Fruit fly (Drosophila melanogaster): ENCODE results near the gene Rack1.

The Rack1 gene

DNA sequence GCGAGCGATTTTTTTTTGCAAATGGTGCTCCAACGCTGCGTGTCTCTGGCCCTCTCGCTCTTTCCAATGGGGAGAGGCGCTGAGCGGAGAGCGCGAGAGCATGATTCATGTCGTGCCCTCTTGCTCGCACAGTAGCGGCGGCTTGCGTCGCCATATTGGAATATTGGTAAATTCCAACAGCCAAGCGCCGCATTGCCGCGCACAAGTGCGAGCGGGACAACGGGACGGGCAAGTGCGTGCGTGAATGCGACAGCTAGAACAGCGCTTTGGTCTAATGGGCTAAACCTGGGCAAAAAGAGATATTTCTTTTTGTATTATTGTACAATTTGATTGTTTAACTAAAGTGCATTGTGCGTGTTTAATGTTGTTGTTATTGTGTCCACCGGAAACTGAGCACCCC lies 1.1 kb upstream of the Rack1 start (continued):
- TF ChIP-seq CG16779 (tag; optimal IDR thresholded peaks at IDR 0.05) (peak; percentile 25), Lpt (GFP tag; optimal IDR thresholded peaks at IDR 0.05) (peak; percentile 31), Eip93F (GFP tag; optimal IDR thresholded peaks at IDR 0.05) (no peak), Eip75B (GFP tag; optimal IDR thresholded peaks at IDR 0.05) (peak; percentile 37), CG8119 (GFP tag; IDR thresholded peaks at IDR 0.05) (peak; percentile 29; the same call in 1 of the 3 replicates), CG32006 (GFP tag; optimal IDR thresholded peaks at IDR 0.05) (peak; percentile 40), Met (GFP tag; optimal IDR thresholded peaks at IDR 0.05) (peak; percentile 28), CG8632 (GFP tag; optimal IDR thresholded peaks at IDR 0.05) (no peak), lz (GFP tag; optimal IDR thresholded peaks at IDR 0.05) (no peak), Hr4 (GFP tag; optimal IDR thresholded peaks at IDR 0.05) (no peak), CG15336 (GFP tag; IDR thresholded peaks at IDR 0.05) (peak; percentile 53; the same call in 1 of the 2 replicates), CG11762 (GFP tag; optimal IDR thresholded peaks at IDR 0.05; ENCODE audit: insufficient read depth) (no peak), svp (GFP tag) (peak; percentile 76), CG11902 (GFP tag; optimal IDR thresholded peaks at IDR 0.05) (no peak), salr (GFP tag; optimal IDR thresholded peaks at IDR 0.05) (peak; percentile 20 to 23), CG8319 (GFP tag; optimal IDR thresholded peaks at IDR 0.05) (no peak), CG1621 (tag; optimal IDR thresholded peaks at IDR 0.05) (peak; percentile 8), Gug (GFP tag; IDR thresholded peaks at IDR 0.05) (peak; percentile 30; the same call in 1 of the 2 replicates), dsx (GFP tag; optimal IDR thresholded peaks at IDR 0.05; ENCODE audit: poor library complexity, severe bottlenecking) (peak; percentile 25), esn (GFP tag; optimal IDR thresholded peaks at IDR 0.05) (no peak)

DNA sequence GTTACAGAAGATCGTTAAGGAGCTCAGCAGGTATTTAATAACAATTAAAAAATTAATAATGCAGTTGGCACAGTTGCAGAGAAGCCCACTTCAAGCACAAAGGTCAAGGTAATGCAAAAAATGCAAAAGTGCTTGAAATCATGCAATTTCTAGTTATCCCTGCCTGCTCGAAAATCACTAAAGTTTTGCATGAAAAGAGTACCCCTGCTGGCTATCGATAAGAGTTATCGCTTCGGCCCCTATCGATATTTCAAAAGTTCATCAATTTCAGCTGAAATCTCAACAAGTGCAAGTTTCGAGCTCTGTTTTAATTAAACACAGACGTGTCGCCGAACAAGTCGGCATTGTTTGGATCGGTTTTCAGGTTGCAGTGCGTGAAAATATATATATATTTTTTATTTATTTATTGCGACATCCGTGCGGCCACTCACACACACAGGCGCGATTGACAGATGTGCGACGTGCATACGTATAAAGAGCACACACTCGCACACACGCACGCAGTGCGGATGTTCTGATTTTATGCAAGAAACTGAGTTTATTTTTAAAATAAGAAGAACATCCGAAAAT lies 5.8 kb downstream of the Rack1 start:
- no peak for TF ChIP-seq CG4318 (GFP tag; optimal IDR thresholded peaks at IDR 0.05)
- peak; percentile 52 for TF ChIP-seq achi (GFP tag; optimal IDR thresholded peaks at IDR 0.05)
- TF ChIP-seq acj6 (GFP tag; optimal IDR thresholded peaks at IDR 0.05): peak; percentile 28
- peak; percentile 64 for TF ChIP-seq CG6854 (GFP tag; optimal IDR thresholded peaks at IDR 0.05)
- TF ChIP-seq dac (GFP tag; optimal IDR thresholded peaks at IDR 0.05): no peak
- no peak for TF ChIP-seq spab (GFP tag; optimal IDR thresholded peaks at IDR 0.05)
- peak; percentile 63 for TF ChIP-seq lz (GFP tag; optimal IDR thresholded peaks at IDR 0.05)
- peak; percentile 51 for TF ChIP-seq pdm3 (GFP tag; optimal IDR thresholded peaks at IDR 0.05)
- no peak for TF ChIP-seq CG11294 (GFP tag; IDR thresholded peaks at IDR 0.05)
- no peak for TF ChIP-seq CG9139 (GFP tag; optimal IDR thresholded peaks at IDR 0.05)
- peak; percentile 36 to 63 for TF ChIP-seq ss (GFP tag; optimal IDR thresholded peaks at IDR 0.05)
- TF ChIP-seq net (GFP tag; optimal IDR thresholded peaks at IDR 0.05): peak; percentile 48
- no peak for TF ChIP-seq CG34406 (GFP tag; optimal IDR thresholded peaks at IDR 0.05)
- peak; percentile 49 for TF ChIP-seq CG8632 (GFP tag; optimal IDR thresholded peaks at IDR 0.05)
- TF ChIP-seq Ets21C (GFP tag; optimal IDR thresholded peaks at IDR 0.05): peak; percentile 46
- no peak for TF ChIP-seq fd85E (GFP tag; optimal IDR thresholded peaks at IDR 0.05)
- no peak for TF ChIP-seq CG6163 (GFP tag; IDR thresholded peaks at IDR 0.05)
- peak; percentile 29 for TF ChIP-seq CG6792 (GFP tag; optimal IDR thresholded peaks at IDR 0.05)
- TF ChIP-seq CG6808 (GFP tag; optimal IDR thresholded peaks at IDR 0.05): no peak
- peak; percentile 83 for TF ChIP-seq Eip78C (GFP tag)
- peak; percentile 66 for TF ChIP-seq CG31627 (GFP tag; optimal IDR thresholded peaks at IDR 0.05)
- TF ChIP-seq CG1621 (tag; optimal IDR thresholded peaks at IDR 0.05): no peak
- 0 out of 3 replicates have a peak, but pooled peaks have one; percentile 14 for TF ChIP-seq CG8119 (GFP tag; IDR thresholded peaks at IDR 0.05)
- no peak for TF ChIP-seq salr (GFP tag; optimal IDR thresholded peaks at IDR 0.05)
- no peak for TF ChIP-seq CG16779 (tag; optimal IDR thresholded peaks at IDR 0.05)
- TF ChIP-seq CG7368 (GFP tag; optimal IDR thresholded peaks at IDR 0.05): no peak
- no peak for TF ChIP-seq fd59A (GFP tag; optimal IDR thresholded peaks at IDR 0.05)
- TF ChIP-seq CG15336 (GFP tag; IDR thresholded peaks at IDR 0.05): peak; percentile 26; the same call in 1 of the 2 replicates
- TF ChIP-seq Eip75B (GFP tag; optimal IDR thresholded peaks at IDR 0.05): peak; percentile 10
- TF ChIP-seq Sox15 (GFP tag; optimal IDR thresholded peaks at IDR 0.05): peak; percentile 11
- TF ChIP-seq OdsH (GFP tag; optimal IDR thresholded peaks at IDR 0.05): peak; percentile 50
- no peak for TF ChIP-seq CG11762 (GFP tag; optimal IDR thresholded peaks at IDR 0.05; ENCODE audit: insufficient read depth)
- TF ChIP-seq Hr4 (GFP tag; optimal IDR thresholded peaks at IDR 0.05): peak; percentile 58
- peak; percentile 50 for TF ChIP-seq CG10631 (GFP tag; optimal IDR thresholded peaks at IDR 0.05)
- TF ChIP-seq Eip93F (GFP tag; optimal IDR thresholded peaks at IDR 0.05): peak; percentile 77
- TF ChIP-seq CG3919 (GFP tag; optimal IDR thresholded peaks at IDR 0.05): peak; percentile 67
- TF ChIP-seq cyc (GFP tag; optimal IDR thresholded peaks at IDR 0.05): peak; percentile 59
- TF ChIP-seq Lpt (GFP tag; optimal IDR thresholded peaks at IDR 0.05): peak; percentile 17
- TF ChIP-seq topi (GFP tag; optimal IDR thresholded peaks at IDR 0.05): peak; percentile 50
- no peak for TF ChIP-seq Hr38 (GFP tag; optimal IDR thresholded peaks at IDR 0.05)
- peak; percentile 54 for TF ChIP-seq dsx (GFP tag; optimal IDR thresholded peaks at IDR 0.05; ENCODE audit: poor library complexity, severe bottlenecking)

Measured in whole organism, prepupa.